Fruit fly (Drosophila melanogaster) whole organism, embryonic: ENCODE measurements around the gene nSMase.

ENCODE experiments used
- Hr39 ChIP-seq: fragments of >200 bp; optimal IDR thresholded peaks from 2 replicates; lab custom pipeline; 2017
- Lpt ChIP-seq: fragments of >200 bp; optimal IDR thresholded peaks from 2 replicates; lab custom pipeline; 2018; ENCODE audit warnings: missing biosample characterization, missing genetic modification characterization
- slbo ChIP-seq: fragments of 200-800 bp; sonication (Bioruptor generic); IDR thresholded peaks from 2 replicates; pipeline ENCODE4 v1.3.6; 2022; ENCODE audit warnings: missing biosample characterization, missing genetic modification characterization
- sr ChIP-seq: fragments of 200-800 bp; sonication (Bioruptor generic); IDR thresholded peaks from 3 replicates; pipeline ENCODE4 v1.3.6; 2022; ENCODE audit warnings: missing biosample characterization, missing genetic modification characterization
- tin ChIP-seq: fragments of 200-800 bp; sonication (Bioruptor generic); optimal IDR thresholded peaks from 3 replicates; lab custom pipeline; 2016; ENCODE audit warnings: missing biosample characterization, missing genetic modification characterization

DNA sequence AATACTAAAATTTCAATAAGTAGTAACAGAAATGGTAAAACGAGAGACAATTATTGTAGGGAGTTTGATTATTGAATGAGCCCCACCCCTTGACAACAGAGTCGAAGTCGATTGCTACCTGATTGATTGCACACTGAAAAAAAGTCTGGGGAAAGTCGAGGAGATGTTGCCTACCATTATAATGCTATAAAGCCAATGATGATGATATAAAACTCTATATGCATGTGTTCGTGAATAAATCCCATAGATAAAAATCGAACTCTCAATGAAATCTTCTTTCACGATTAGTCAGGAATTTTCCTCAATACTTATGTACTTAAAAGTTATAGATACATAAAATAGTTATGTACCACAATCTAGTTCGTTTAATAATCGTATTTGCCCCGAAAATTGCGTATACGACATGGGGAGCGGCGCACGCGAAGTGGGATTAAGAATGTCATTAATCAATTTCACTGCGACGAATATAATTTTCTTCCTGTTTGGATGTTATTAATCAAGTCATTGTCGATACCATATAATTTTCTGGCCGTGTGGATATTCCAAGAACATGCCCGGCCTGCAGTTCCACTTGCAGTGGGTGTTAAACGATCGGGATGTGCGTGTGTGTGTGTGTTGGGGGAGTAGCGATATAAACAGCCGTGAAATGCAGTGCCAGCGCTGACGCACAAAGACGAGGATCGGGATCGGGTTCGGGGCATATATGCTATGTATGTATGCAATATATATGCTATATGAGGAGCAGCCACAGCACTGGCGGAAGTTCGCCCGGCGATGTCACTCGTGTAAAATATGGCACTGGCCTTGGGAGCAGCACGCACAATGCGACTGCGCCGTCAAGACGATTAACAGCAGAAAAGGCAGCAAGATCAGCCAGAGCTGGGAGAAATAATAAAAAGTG lies 25.5 kb downstream of the nSMase start, which contains the start of gene CG12078:
- TF ChIP-seq slbo (no peak), Lpt (GFP tag; lab: Kevin White, UChicago) (no peak), sr (GFP tag; lab: Robert Waterston, UW) (no peak), tin (no peak), Hr39 (no peak)
